Worm (Caenorhabditis elegans) whole organism, mixed stage, embryonic: ENCODE data around the gene C15C7.4.

Source experiments
- blmp-1 ChIP-seq: fragments of 150-350 bp; optimal IDR thresholded peaks from 2 replicates; lab custom pipeline; 2014; ENCODE audit warnings: missing biosample characterization, missing genetic modification characterization
- ceh-43 ChIP-seq: fragments of 200-800 bp; sonication (Bioruptor generic); optimal IDR thresholded peaks from 2 replicates; lab custom pipeline; 2018; ENCODE audit warnings: mild to moderate bottlenecking, missing genetic modification characterization, moderate library complexity, missing compliant biosample characterization
- ceh-83 ChIP-seq: fragments of 200-800 bp; sonication (Bioruptor generic); optimal IDR thresholded peaks from 2 replicates; lab custom pipeline; 2018; ENCODE audit warnings: mild to moderate bottlenecking, missing genetic modification characterization, missing compliant biosample characterization
- ham-2 ChIP-seq: fragments of 200-800 bp; sonication (Bioruptor generic); optimal IDR thresholded peaks from 2 replicates; lab custom pipeline; 2018; ENCODE audit warnings: mild to moderate bottlenecking, missing genetic modification characterization, missing compliant biosample characterization
- lin-13 ChIP-seq: fragments of 150-350 bp; optimal IDR thresholded peaks from 2 replicates; lab custom pipeline; 2014; ENCODE audit warnings: missing biosample characterization, missing genetic modification characterization
- lsy-2 ChIP-seq: fragments of 150-350 bp; optimal IDR thresholded peaks from 2 replicates; lab custom pipeline; 2014; ENCODE audit warnings: missing biosample characterization, missing genetic modification characterization
- nhr-237 ChIP-seq: fragments of 150-350 bp; optimal IDR thresholded peaks from 2 replicates; lab custom pipeline; 2014; ENCODE audit warnings: missing biosample characterization, missing genetic modification characterization
- pha-4 ChIP-seq: fragments of 150-350 bp; optimal IDR thresholded peaks from 2 replicates; lab custom pipeline; 2018; ENCODE audit warnings: missing biosample characterization, missing genetic modification reagents, missing genetic modification characterization
- snpc-4 ChIP-seq: fragments of 150-350 bp; optimal IDR thresholded peaks from 2 replicates; lab custom pipeline; 2014; ENCODE audit warnings: missing biosample characterization, missing genetic modification characterization
- unc-62 ChIP-seq: fragments of 150-350 bp; optimal IDR thresholded peaks from 2 replicates; lab custom pipeline; 2014; ENCODE audit warnings: missing biosample characterization, missing genetic modification reagents, missing genetic modification characterization

- TF ChIP-seq ceh-83 (GFP tag; lab: Kevin White, UChicago) (no peak), blmp-1 (tag; lab: Kevin White, UChicago) (no peak), lsy-2 (tag; lab: Kevin White, UChicago) (no peak), unc-62 (GFP tag; lab: Kevin White, UChicago) (no peak), snpc-4 (tag; lab: Kevin White, UChicago) (no peak), nhr-237 (tag; lab: Kevin White, UChicago) (no peak), lin-13 (no peak), ceh-43 (GFP tag; lab: Kevin White, UChicago) (no peak), ham-2 (GFP tag; lab: Kevin White, UChicago) (no peak), pha-4 (tag; lab: Kevin White, UChicago) (no peak)
Observed at ce11 chrX:3115134-3116032, 30.0 kb upstream of the C15C7.4 start.
